Fruit fly (Drosophila melanogaster): Measurements from ENCODE around the gene CG7768.
A peak's percentile ranks its signal among the peaks of the same experiment; 100 is the strongest.

CG7768 gene

dm6 chr3L:14217677-14218254 is at the start of gene CG7768:
Gene CG7768 (plus strand): TSS chr3L:14218204.
- no peak for TF ChIP-seq Sin3A (optimal IDR thresholded peaks at IDR 0.05)
- TF ChIP-seq psq (optimal IDR thresholded peaks at IDR 0.05), result no peak
- no peak for TF ChIP-seq Myc (optimal IDR thresholded peaks at IDR 0.05)
- no peak for TF ChIP-seq ttk (optimal IDR thresholded peaks at IDR 0.05)
- no peak for TF ChIP-seq insv (optimal IDR thresholded peaks at IDR 0.05)
- no peak for TF ChIP-seq h (optimal IDR thresholded peaks at IDR 0.05)

dm6 chr3L:14170531-14170930 is 47.5 kb upstream of the CG7768 start:
- TF ChIP-seq Myc (optimal IDR thresholded peaks at IDR 0.05), result no peak
- no peak for TF ChIP-seq ttk (optimal IDR thresholded peaks at IDR 0.05)
- no peak for TF ChIP-seq insv (optimal IDR thresholded peaks at IDR 0.05)
- no peak for TF ChIP-seq psq (optimal IDR thresholded peaks at IDR 0.05)
- no peak for TF ChIP-seq Sin3A (optimal IDR thresholded peaks at IDR 0.05)
- TF ChIP-seq h (optimal IDR thresholded peaks at IDR 0.05), result no peak

- TF ChIP-seq h (optimal IDR thresholded peaks at IDR 0.05), result no peak
- TF ChIP-seq Myc (optimal IDR thresholded peaks at IDR 0.05), result no peak
- no peak for TF ChIP-seq ttk (optimal IDR thresholded peaks at IDR 0.05)
- no peak for TF ChIP-seq psq (optimal IDR thresholded peaks at IDR 0.05)
- no peak for TF ChIP-seq Sin3A (optimal IDR thresholded peaks at IDR 0.05)
- no peak for TF ChIP-seq insv (optimal IDR thresholded peaks at IDR 0.05)
These were observed 45.6 kb upstream of the CG7768 start for dm6 chr3L:14172174-14172940.

dm6 chr3L:14173325-14173724 is 44.7 kb upstream of the CG7768 start:
- no peak for TF ChIP-seq Sin3A (optimal IDR thresholded peaks at IDR 0.05)
- TF ChIP-seq ttk (optimal IDR thresholded peaks at IDR 0.05), result no peak
- TF ChIP-seq Myc (optimal IDR thresholded peaks at IDR 0.05), result no peak
- no peak for TF ChIP-seq psq (optimal IDR thresholded peaks at IDR 0.05)
- no peak for TF ChIP-seq insv (optimal IDR thresholded peaks at IDR 0.05)
- no peak for TF ChIP-seq h (optimal IDR thresholded peaks at IDR 0.05)

- TF ChIP-seq psq (optimal IDR thresholded peaks at IDR 0.05), result no peak
- no peak for TF ChIP-seq insv (optimal IDR thresholded peaks at IDR 0.05)
- no peak for TF ChIP-seq ttk (optimal IDR thresholded peaks at IDR 0.05)
- no peak for TF ChIP-seq h (optimal IDR thresholded peaks at IDR 0.05)
- TF ChIP-seq Myc (optimal IDR thresholded peaks at IDR 0.05), result no peak
These were observed 43.8 kb upstream of the CG7768 start for dm6 chr3L:14174197-14174596.

- TF ChIP-seq ttk (optimal IDR thresholded peaks at IDR 0.05) (no peak), insv (optimal IDR thresholded peaks at IDR 0.05) (no peak), Myc (optimal IDR thresholded peaks at IDR 0.05) (no peak), Sin3A (optimal IDR thresholded peaks at IDR 0.05) (no peak), h (optimal IDR thresholded peaks at IDR 0.05) (no peak), psq (optimal IDR thresholded peaks at IDR 0.05) (no peak)
These were observed 40.4 kb upstream of the CG7768 start for dm6 chr3L:14177476-14178179.

- no peak for TF ChIP-seq h (optimal IDR thresholded peaks at IDR 0.05)
These were observed 39.5 kb upstream of the CG7768 start, which contains the start of gene D for dm6 chr3L:14178520-14178919. Gene D (minus strand): TSS chr3L:14178620.

- TF ChIP-seq h (optimal IDR thresholded peaks at IDR 0.05) (no peak), Myc (optimal IDR thresholded peaks at IDR 0.05) (no peak), psq (optimal IDR thresholded peaks at IDR 0.05) (no peak), Sin3A (optimal IDR thresholded peaks at IDR 0.05) (no peak), ttk (optimal IDR thresholded peaks at IDR 0.05) (no peak), insv (optimal IDR thresholded peaks at IDR 0.05) (no peak)
These were observed 33.0 kb upstream of the CG7768 start for dm6 chr3L:14185049-14185448.

dm6 chr3L:14189431-14189830 is 28.6 kb upstream of the CG7768 start, which contains the start of gene nan:
Gene nan (minus strand): TSS chr3L:14189648.
- no peak for TF ChIP-seq h (optimal IDR thresholded peaks at IDR 0.05)
- no peak for TF ChIP-seq ttk (optimal IDR thresholded peaks at IDR 0.05)
- TF ChIP-seq Myc (optimal IDR thresholded peaks at IDR 0.05), result no peak
- no peak for TF ChIP-seq psq (optimal IDR thresholded peaks at IDR 0.05)
- no peak for TF ChIP-seq insv (optimal IDR thresholded peaks at IDR 0.05)

- TF ChIP-seq psq (optimal IDR thresholded peaks at IDR 0.05) (peak; percentile 4), ttk (optimal IDR thresholded peaks at IDR 0.05) (no peak)
These were observed 27.9 kb upstream of the CG7768 start for dm6 chr3L:14189957-14190624.

- TF ChIP-seq psq (optimal IDR thresholded peaks at IDR 0.05), result no peak
- TF ChIP-seq Sin3A (optimal IDR thresholded peaks at IDR 0.05), result no peak
These were observed 27.2 kb upstream of the CG7768 start, which contains the start of gene nuf for dm6 chr3L:14190625-14191475. Gene nuf (plus strand): TSS chr3L:14190870.

- TF ChIP-seq h (optimal IDR thresholded peaks at IDR 0.05) (no peak), ttk (optimal IDR thresholded peaks at IDR 0.05) (no peak), psq (optimal IDR thresholded peaks at IDR 0.05) (no peak), insv (optimal IDR thresholded peaks at IDR 0.05) (no peak)
These were observed 26.6 kb upstream of the CG7768 start for dm6 chr3L:14191476-14191752.
